Worm (Caenorhabditis elegans): ENCODE measurements around the gene T26H8.4.
"Not testable (repeated sequence)": the region's sequence is repeated elsewhere in the genome, so short reads cannot be mapped to it uniquely, and the experiment has no call there.

The T26H8.4 gene

DNA sequence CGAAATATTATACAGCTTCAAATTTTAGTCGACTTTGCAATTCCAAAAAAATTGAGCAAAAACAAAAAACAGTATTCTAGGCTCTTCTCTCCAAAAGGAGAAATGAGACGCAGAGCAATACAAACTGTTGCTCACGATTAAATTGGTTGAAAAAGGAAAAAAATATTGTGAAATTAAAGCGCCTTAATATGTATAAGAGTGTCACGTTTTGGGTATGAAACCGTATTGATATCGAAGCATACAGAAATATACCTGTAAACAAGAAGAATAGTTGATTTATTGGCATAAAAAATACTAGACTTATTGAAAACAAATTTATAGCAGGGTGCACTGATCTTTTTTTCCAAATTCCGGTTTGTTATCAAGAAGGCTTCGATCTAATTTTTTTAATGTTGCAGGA lies 40.8 kb downstream of the T26H8.4 start, which contains the start of gene M01B2.13:
TSS of gene M01B2.13 (minus strand) at position 101 of the 400 bp plus-strand sequence.
- TF ChIP-seq swsn-7 (tag; optimal IDR thresholded peaks at IDR 0.05) (no peak), nhr-19 (GFP tag; conservative IDR thresholded peaks at IDR 0.05) (no peak), unc-30 (tag; optimal IDR thresholded peaks at IDR 0.05) (no peak), efl-3 (GFP tag; optimal IDR thresholded peaks at IDR 0.05) (no peak), nhr-85 (tag) (no peak), nhr-237 (tag; optimal IDR thresholded peaks at IDR 0.05) (no peak), tlp-1 (tag; optimal IDR thresholded peaks at IDR 0.05) (no peak), blmp-1 (tag; optimal IDR thresholded peaks at IDR 0.05) (no peak), sup-37 (GFP tag; optimal IDR thresholded peaks at IDR 0.05) (no peak), skn-1 (tag; optimal IDR thresholded peaks at IDR 0.05) (no peak), aha-1 (tag; optimal IDR thresholded peaks at IDR 0.05) (no peak), pax-3 (tag; optimal IDR thresholded peaks at IDR 0.05) (no peak)

DNA sequence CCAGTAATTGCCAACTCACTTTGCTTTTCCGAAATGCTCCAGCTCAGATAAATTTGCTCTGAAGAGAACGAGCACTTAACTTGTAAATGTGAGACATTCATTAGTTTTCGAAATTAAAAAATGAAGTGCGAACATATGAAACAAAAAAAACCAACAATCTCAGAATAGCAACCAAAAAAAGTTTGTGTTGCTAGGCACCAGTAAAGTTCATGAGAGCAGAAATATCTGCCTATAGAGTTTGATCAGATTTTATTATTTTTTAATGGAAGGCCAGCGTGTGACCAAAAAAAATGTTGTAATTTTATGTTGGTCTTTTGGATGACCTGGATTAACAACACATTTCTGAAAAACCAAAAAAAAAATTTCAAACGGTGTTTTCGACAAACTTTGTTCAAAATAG lies 42.5 kb downstream of the T26H8.4 start, which contains the start of gene M01B2.12:
TSS of gene M01B2.12 (minus strand) at position 101 of the 400 bp plus-strand sequence.
- TF ChIP-seq nhr-12 (tag; optimal IDR thresholded peaks at IDR 0.05) (no peak), elt-3 (tag; optimal IDR thresholded peaks at IDR 0.05) (no peak)

DNA sequence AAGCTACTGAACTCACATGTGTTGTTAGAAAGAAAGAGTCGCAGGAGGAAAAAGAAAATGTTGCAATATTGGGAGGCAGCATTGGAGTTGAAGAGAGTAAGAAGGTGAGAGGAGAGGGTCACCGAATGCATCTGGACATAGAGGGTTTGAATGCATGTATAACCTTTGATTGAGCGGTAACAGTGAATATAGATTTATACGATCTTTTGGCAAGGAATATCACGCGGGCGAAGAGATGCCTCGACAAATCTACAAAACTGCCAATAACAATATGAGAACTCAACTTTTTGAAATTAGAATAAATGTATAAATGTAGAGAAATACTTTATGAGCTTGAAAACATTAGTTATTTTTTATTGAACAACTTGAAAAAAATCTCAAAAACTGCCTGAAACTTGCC lies 44.3 kb downstream of the T26H8.4 start, which contains the start of gene M01B2.10:
TSS of gene M01B2.10 (minus strand) at position 101 of the 400 bp plus-strand sequence.
- TF ChIP-seq unc-86 (tag; optimal IDR thresholded peaks at IDR 0.05); C16A3.4 (tag; optimal IDR thresholded peaks at IDR 0.05); fkh-10 (GFP tag; optimal IDR thresholded peaks at IDR 0.05): not testable (repeated sequence)

DNA sequence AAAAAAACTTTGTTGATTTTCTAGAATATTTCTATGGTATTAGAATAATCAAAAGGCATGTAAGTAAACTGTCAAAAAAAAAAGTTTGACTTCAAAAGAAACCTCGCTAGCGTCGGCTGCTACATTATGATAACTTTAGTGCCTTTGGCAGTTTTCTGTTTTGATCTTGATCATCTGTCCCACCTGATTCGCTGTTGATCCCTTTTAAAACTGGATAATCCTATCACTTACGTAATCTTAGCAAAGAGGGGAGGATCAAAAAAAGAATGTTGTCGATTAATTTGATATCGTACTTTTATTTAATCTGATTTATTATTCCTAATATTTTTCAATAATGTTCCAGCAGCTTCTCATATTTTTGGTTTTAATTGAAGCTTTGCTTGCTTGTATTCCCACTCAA lies 46.7 kb downstream of the T26H8.4 start, which contains the start of gene M01B2.8:
TSS of gene M01B2.8 (plus strand) at position 301 of the 400 bp plus-strand sequence.
- TF ChIP-seq dsc-1 (tag; optimal IDR thresholded peaks at IDR 0.05), result peak; percentile 0
- TF ChIP-seq egl-27 (tag; optimal IDR thresholded peaks at IDR 0.05), result no peak
- TF ChIP-seq unc-62 (GFP tag; optimal IDR thresholded peaks at IDR 0.05), result no peak
- TF ChIP-seq hpl-2 (GFP tag; optimal IDR thresholded peaks at IDR 0.05), result no peak
- TF ChIP-seq mef-2 (tag; optimal IDR thresholded peaks at IDR 0.05), result no peak
- no peak for TF ChIP-seq hlh-17 (GFP tag; optimal IDR thresholded peaks at IDR 0.05; ENCODE audit: borderline replicate concordance)

DNA sequence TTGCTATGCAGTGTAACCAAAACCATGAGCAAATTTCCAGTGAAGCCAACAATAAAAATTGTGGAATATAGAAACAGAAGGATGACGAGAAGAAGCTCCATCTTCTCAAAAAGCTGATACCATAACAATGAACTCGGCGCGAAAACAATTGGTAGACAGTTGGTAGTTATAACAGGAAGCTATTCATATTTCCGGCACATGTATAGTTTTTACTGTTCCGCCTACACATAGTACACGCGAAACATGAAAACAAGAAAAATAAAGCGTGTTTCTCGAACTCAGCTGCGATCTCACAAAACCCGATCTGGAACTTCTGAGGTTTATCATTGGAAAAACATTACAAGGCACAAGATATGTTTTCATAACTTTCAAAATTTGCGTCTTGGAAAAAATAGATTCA lies 47.6 kb downstream of the T26H8.4 start, which contains the start of gene srsx-37:
TSS of gene srsx-37 (minus strand) at position 101 of the 400 bp plus-strand sequence.
- TF ChIP-seq hlh-4 (tag; optimal IDR thresholded peaks at IDR 0.05) (no peak), nhr-84 (tag; optimal IDR thresholded peaks at IDR 0.05) (no peak), nhr-12 (tag; optimal IDR thresholded peaks at IDR 0.05) (no peak), fkh-10 (GFP tag; optimal IDR thresholded peaks at IDR 0.05) (no peak), nhr-19 (GFP tag; conservative IDR thresholded peaks at IDR 0.05) (no peak), aly-2 (tag; optimal IDR thresholded peaks at IDR 0.05) (no peak), irx-1 (tag; optimal IDR thresholded peaks at IDR 0.05) (no peak), C34B4.2 (tag; optimal IDR thresholded peaks at IDR 0.05) (no peak), vab-15 (tag; optimal IDR thresholded peaks at IDR 0.05) (no peak), nhr-90 (tag; optimal IDR thresholded peaks at IDR 0.05; ENCODE audit: poor library complexity) (no peak), lin-35 (GFP tag; optimal IDR thresholded peaks at IDR 0.05) (no peak), aha-1 (tag; optimal IDR thresholded peaks at IDR 0.05) (no peak), zip-4 (GFP tag; optimal IDR thresholded peaks at IDR 0.05) (no peak)

DNA sequence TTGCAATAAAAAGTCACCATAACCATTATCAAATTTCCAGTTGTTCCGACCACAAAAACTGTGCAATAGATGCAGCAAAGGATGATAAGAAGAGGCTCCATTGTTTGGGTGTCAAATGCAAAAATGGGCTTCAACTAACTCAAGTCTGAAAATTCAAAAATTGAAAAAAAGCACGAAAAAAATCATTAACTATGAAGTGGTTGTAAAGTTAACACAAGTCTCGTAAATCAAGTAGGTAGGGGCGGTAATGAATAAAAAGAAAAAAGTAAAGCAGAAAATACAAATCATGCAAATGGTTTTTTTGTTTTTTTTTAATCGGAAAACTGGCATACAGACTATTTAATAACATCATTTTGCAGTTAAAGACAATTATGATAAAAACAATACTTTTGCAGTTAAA lies 50.0 kb downstream of the T26H8.4 start, which contains the start of gene srsx-39:
TSS of gene srsx-39 (minus strand) at position 101 of the 400 bp plus-strand sequence.
- TF ChIP-seq F16B12.6 (tag; optimal IDR thresholded peaks at IDR 0.05); lir-3 (tag; optimal IDR thresholded peaks at IDR 0.05; ENCODE audit: poor library complexity); ceh-90 (tag; optimal IDR thresholded peaks at IDR 0.05): not testable (repeated sequence)

Measured in whole organism, L1 larva.